Worm (Caenorhabditis elegans) whole organism, L4 larva: Measurements from ENCODE around the gene Y102A11A.3.

Experiments
- F10B5.3 ChIP-seq: sonication (generic microtip); optimal IDR thresholded peaks from 2 replicates; lab custom pipeline; 2016; ENCODE audit warnings: mild to moderate bottlenecking, missing genetic modification characterization, missing compliant biosample characterization
- T26A8.4 ChIP-seq: fragments of 200-800 bp; sonication (Bioruptor generic); IDR thresholded peaks from 2 replicates; pipeline ENCODE4 v1.3.6; 2022; ENCODE audit warnings: missing genetic modification characterization, missing compliant biosample characterization
- Y105C5A.15 ChIP-seq: fragments of 200-800 bp; sonication (Bioruptor generic); IDR thresholded peaks from 2 replicates; pipeline ENCODE4 v1.3.6; 2022; ENCODE audit warnings: missing genetic modification characterization, missing compliant biosample characterization
- Y5F2A.4 ChIP-seq: fragments of 200-800 bp; sonication (Bioruptor generic); optimal IDR thresholded peaks from 2 replicates; lab custom pipeline; 2018; ENCODE audit warnings: mild to moderate bottlenecking, missing genetic modification characterization, missing compliant biosample characterization
- ZK546.5 ChIP-seq, 2 experiments: sonication (generic microtip); optimal IDR thresholded peaks; 2 replicates each; lab custom pipeline; 2017; ENCODE audit warnings: missing biosample characterization in 2 of 2, missing genetic modification characterization in 2 of 2
- aha-1 ChIP-seq: fragments of 150-350 bp; peaks from one replicate; lab custom pipeline; 2014; ENCODE audit warnings: missing biosample characterization, missing genetic modification characterization
- arid-1 ChIP-seq: fragments of 200-800 bp; sonication (Bioruptor generic); conservative IDR thresholded peaks from 2 replicates; pipeline ENCODE4 v1.3.6; 2022; ENCODE audit warnings: missing genetic modification reagents, missing genetic modification characterization, missing compliant biosample characterization
- ceh-32 ChIP-seq: sonication (generic microtip); optimal IDR thresholded peaks from 2 replicates; lab custom pipeline; 2016; ENCODE audit warnings: mild to moderate bottlenecking, missing genetic modification characterization, missing compliant biosample characterization; ENCODE audit not compliant: poor library complexity
- ceh-44 ChIP-seq: fragments of 200-800 bp; sonication (Bioruptor generic); IDR thresholded peaks from 2 replicates; pipeline ENCODE4 v1.3.6; 2022; ENCODE audit warnings: missing genetic modification reagents, missing genetic modification characterization, missing compliant biosample characterization
- ceh-62 ChIP-seq: sonication (generic microtip); optimal IDR thresholded peaks from 2 replicates; lab custom pipeline; 2017; ENCODE audit warnings: missing biosample characterization, missing genetic modification characterization
- ceh-82 ChIP-seq: sonication (generic microtip); optimal IDR thresholded peaks from 2 replicates; lab custom pipeline; 2017; ENCODE audit warnings: missing biosample characterization, missing genetic modification characterization
- ces-1 ChIP-seq: fragments of 150-350 bp; sonication (generic microtip); optimal IDR thresholded peaks from 4 replicates; lab custom pipeline; 2014; ENCODE audit warnings: missing biosample characterization, missing genetic modification reagents, missing genetic modification characterization
- cey-2 ChIP-seq: sonication (generic microtip); optimal IDR thresholded peaks from 3 replicates; lab custom pipeline; 2017; ENCODE audit warnings: missing genetic modification characterization, mild to moderate bottlenecking, missing compliant biosample characterization, antibody characterized with exemption, borderline replicate concordance; ENCODE audit not compliant: insufficient read depth
- ctbp-1 ChIP-seq: fragments of 200-800 bp; sonication (Bioruptor generic); IDR thresholded peaks from 2 replicates; pipeline ENCODE4 v1.3.6; 2022; ENCODE audit warnings: missing genetic modification reagents, missing genetic modification characterization, missing compliant biosample characterization
- daf-8 ChIP-seq: fragments of 200-800 bp; sonication (Bioruptor generic); IDR thresholded peaks from 2 replicates; pipeline ENCODE4 v1.3.6; 2022; ENCODE audit warnings: missing genetic modification characterization, missing compliant biosample characterization
- dmd-6 ChIP-seq: fragments of 200-800 bp; sonication (Bioruptor generic); IDR thresholded peaks from 2 replicates; pipeline ENCODE4 v1.3.6; 2022; ENCODE audit warnings: missing genetic modification reagents, missing genetic modification characterization, missing compliant biosample characterization
- dmd-8 ChIP-seq: fragments of 200-800 bp; sonication (Bioruptor generic); IDR thresholded peaks from 2 replicates; pipeline ENCODE4 v1.3.6; 2022; ENCODE audit warnings: missing genetic modification characterization, missing compliant biosample characterization
- duxl-1 ChIP-seq: sonication (generic microtip); optimal IDR thresholded peaks from 2 replicates; lab custom pipeline; 2016; ENCODE audit warnings: mild to moderate bottlenecking, missing genetic modification characterization, moderate library complexity, missing compliant biosample characterization; ENCODE audit not compliant: poor library complexity
- dve-1 ChIP-seq: sonication (generic microtip); optimal IDR thresholded peaks from 2 replicates; lab custom pipeline; 2017; ENCODE audit warnings: antibody characterized with exemption, mild to moderate bottlenecking, missing genetic modification characterization, missing compliant biosample characterization; ENCODE audit not compliant: insufficient read depth
- egl-27 ChIP-seq: sonication (generic microtip); optimal IDR thresholded peaks from 3 replicates; lab custom pipeline; 2017; ENCODE audit warnings: missing biosample characterization, missing genetic modification reagents, missing genetic modification characterization
- gei-8 ChIP-seq: fragments of 200-800 bp; sonication (Bioruptor generic); optimal IDR thresholded peaks from 2 replicates; lab custom pipeline; 2018; ENCODE audit warnings: mild to moderate bottlenecking, missing genetic modification characterization, missing compliant biosample characterization
- hlh-30 ChIP-seq: sonication (generic microtip); optimal IDR thresholded peaks from 2 replicates; lab custom pipeline; 2017; ENCODE audit warnings: antibody characterized with exemption, mild to moderate bottlenecking, missing genetic modification characterization, missing compliant biosample characterization; ENCODE audit not compliant: insufficient read depth
- jun-1 ChIP-seq: fragments of 150-350 bp; optimal IDR thresholded peaks from 2 replicates; lab custom pipeline; 2014; ENCODE audit warnings: missing biosample characterization, missing genetic modification reagents, missing genetic modification characterization
- lin-1 ChIP-seq: fragments of 200-800 bp; sonication (Bioruptor generic); IDR thresholded peaks from 2 replicates; pipeline ENCODE4 v1.3.6; 2022; ENCODE audit warnings: missing genetic modification reagents, missing genetic modification characterization, missing compliant biosample characterization
- lin-15B ChIP-seq: fragments of 150-350 bp; sonication (generic microtip); optimal IDR thresholded peaks from 3 replicates; lab custom pipeline; 2014; ENCODE audit warnings: missing biosample characterization, missing genetic modification characterization
- lin-39 ChIP-seq: fragments of 150-350 bp; optimal IDR thresholded peaks from 2 replicates; lab custom pipeline; 2014; ENCODE audit warnings: missing biosample characterization, missing genetic modification reagents, missing genetic modification characterization
- lir-3 ChIP-seq: sonication (generic microtip); optimal IDR thresholded peaks from 2 replicates; lab custom pipeline; 2016; ENCODE audit warnings: mild to moderate bottlenecking, missing genetic modification characterization, missing compliant biosample characterization
- lsy-2 ChIP-seq, 2 experiments: fragments of 150-350 bp in 1 of 2; sonication (generic microtip) in 1 of 2; optimal IDR thresholded peaks; 2 replicates each; lab custom pipeline; 2014 to 2017; ENCODE audit warnings: missing biosample characterization in 2 of 2, missing genetic modification characterization in 2 of 2
- madf-5 ChIP-seq, 2 experiments: fragments of 200-800 bp; sonication (Bioruptor generic); IDR thresholded peaks; 2 replicates each; pipeline ENCODE4 v1.3.6; 2022; ENCODE audit warnings: missing compliant biosample characterization in 2 of 2, missing genetic modification characterization in 2 of 2
- mxl-2 ChIP-seq: fragments of 200-800 bp; sonication (Bioruptor generic); conservative IDR thresholded peaks from 2 replicates; pipeline ENCODE4 v1.3.6; 2022; ENCODE audit warnings: missing genetic modification reagents, missing genetic modification characterization, missing compliant biosample characterization
- mxl-3 ChIP-seq: fragments of 200-800 bp; sonication (Bioruptor generic); optimal IDR thresholded peaks from 2 replicates; lab custom pipeline; 2018; ENCODE audit warnings: mild to moderate bottlenecking, missing genetic modification characterization, missing compliant biosample characterization
- nhr-10 ChIP-seq: fragments of 150-350 bp; optimal IDR thresholded peaks from 2 replicates; lab custom pipeline; 2014; ENCODE audit warnings: missing biosample characterization, missing genetic modification characterization
- nhr-102 ChIP-seq: sonication (generic microtip); optimal IDR thresholded peaks from 2 replicates; lab custom pipeline; 2016; ENCODE audit warnings: mild to moderate bottlenecking, missing genetic modification characterization, moderate library complexity, missing compliant biosample characterization
- nhr-11 ChIP-seq: fragments of 150-350 bp; optimal IDR thresholded peaks from 2 replicates; lab custom pipeline; 2014; ENCODE audit warnings: missing biosample characterization, missing genetic modification characterization
- nhr-237 ChIP-seq: sonication (generic microtip); optimal IDR thresholded peaks from 2 replicates; lab custom pipeline; 2017; ENCODE audit warnings: missing biosample characterization, missing genetic modification characterization
- nhr-42 ChIP-seq: fragments of 200-800 bp; sonication (Bioruptor generic); IDR thresholded peaks from 2 replicates; pipeline ENCODE4 v1.3.6; 2022; ENCODE audit warnings: missing genetic modification characterization, missing compliant biosample characterization
- nhr-6 ChIP-seq: fragments of 150-350 bp; optimal IDR thresholded peaks from 2 replicates; lab custom pipeline; 2014; ENCODE audit warnings: missing biosample characterization, missing genetic modification characterization
- nhr-77 ChIP-seq: fragments of 150-350 bp; optimal IDR thresholded peaks from 2 replicates; lab custom pipeline; 2014; ENCODE audit warnings: missing biosample characterization, missing genetic modification characterization
- pha-4 ChIP-seq, 2 experiments: fragments of 150-350 bp in 1 of 2; fragments of 200-800 bp in 1 of 2; sonication (Bioruptor generic) in 1 of 2; IDR thresholded peaks in 1 of 2; optimal IDR thresholded peaks in 1 of 2; 2 replicates each; pipeline versions ENCODE4 v1.3.6 to Lab custom; 2014 to 2022; ENCODE audit warnings: missing genetic modification characterization in 2 of 2, missing genetic modification reagents in 2 of 2, missing biosample characterization in 1 of 2, missing compliant biosample characterization in 1 of 2
- pqm-1 ChIP-seq: sonication (generic microtip); optimal IDR thresholded peaks from 2 replicates; lab custom pipeline; 2017; ENCODE audit warnings: missing biosample characterization, missing genetic modification characterization
- snpc-4 ChIP-seq: fragments of 150-350 bp; optimal IDR thresholded peaks from 2 replicates; lab custom pipeline; 2014; ENCODE audit warnings: missing biosample characterization, missing genetic modification characterization
- spr-1 ChIP-seq: sonication (generic microtip); optimal IDR thresholded peaks from 2 replicates; lab custom pipeline; 2016; ENCODE audit warnings: mild to moderate bottlenecking, missing genetic modification characterization, missing compliant biosample characterization
- spr-3 ChIP-seq: fragments of 200-800 bp; sonication (Bioruptor generic); optimal IDR thresholded peaks from 2 replicates; lab custom pipeline; 2018; ENCODE audit warnings: mild to moderate bottlenecking, missing genetic modification characterization, missing compliant biosample characterization
- tag-97 ChIP-seq: fragments of 200-800 bp; sonication (Bioruptor generic); IDR thresholded peaks from 2 replicates; pipeline ENCODE4 v1.3.6; 2022; ENCODE audit warnings: missing genetic modification characterization, missing compliant biosample characterization
- tra-1 ChIP-seq: fragments of 200-800 bp; sonication (Bioruptor generic); IDR thresholded peaks from 2 replicates; pipeline ENCODE4 v1.3.6; 2022; ENCODE audit warnings: missing genetic modification reagents, missing genetic modification characterization, missing compliant biosample characterization
- unc-130 ChIP-seq: sonication (generic microtip); optimal IDR thresholded peaks from 2 replicates; lab custom pipeline; 2016; ENCODE audit warnings: missing genetic modification reagents, missing genetic modification characterization, missing compliant biosample characterization
- unc-62 ChIP-seq, 3 experiments: fragments of 150-350 bp in 1 of 3; sonication (generic microtip); optimal IDR thresholded peaks in 2 of 3; peaks in 1 of 3; 1 replicate in 1 of 3; 2 replicates in 2 of 3; lab custom pipeline; 2014 to 2017; ENCODE audit warnings: missing biosample characterization in 3 of 3, missing genetic modification characterization in 3 of 3, missing genetic modification reagents in 3 of 3, missing genotype in 1 of 3
- zip-11 ChIP-seq: fragments of 200-800 bp; sonication (Bioruptor generic); IDR thresholded peaks from 2 replicates; pipeline ENCODE4 v1.3.6; 2022; ENCODE audit warnings: missing genetic modification characterization, missing compliant biosample characterization
- zip-2 ChIP-seq: fragments of 150-350 bp; optimal IDR thresholded peaks from 2 replicates; lab custom pipeline; 2014; ENCODE audit warnings: missing biosample characterization, missing genetic modification characterization
- ztf-7 ChIP-seq: fragments of 150-350 bp; optimal IDR thresholded peaks from 2 replicates; lab custom pipeline; 2014; ENCODE audit warnings: missing biosample characterization, missing genetic modification characterization

Gene Y102A11A.3

ce11 chrX:2071392-2072001 lies 52.5 kb downstream of the Y102A11A.3 start (continued):
- TF ChIP-seq lin-1 (GFP tag; lab: Robert Waterston, UW) (no peak), mxl-3 (GFP tag; lab: Kevin White, UChicago) (peak; percentile 77), dmd-8 (GFP tag; lab: Robert Waterston, UW) (no peak), lsy-2 (tag; optimal IDR thresholded peaks at IDR 0.05; lab: Kevin White, UChicago) (no peak), T26A8.4 (GFP tag; lab: Robert Waterston, UW) (no peak), Y105C5A.15 (GFP tag; lab: Robert Waterston, UW) (no peak), zip-2 (tag; lab: Kevin White, UChicago) (no peak), nhr-237 (tag; lab: Kevin White, UChicago) (no peak), tra-1 (0 out of 2 replicates have a peak, but pooled peaks have one; percentile 57), nhr-42 (GFP tag; lab: Robert Waterston, UW) (peak; percentile 63; the same call in 1 of the 2 replicates), ces-1 (GFP tag; lab: Kevin White, UChicago) (no peak), F10B5.3 (tag; lab: Kevin White, UChicago) (no peak), nhr-77 (tag; lab: Kevin White, UChicago) (no peak), nhr-102 (tag; lab: Kevin White, UChicago) (no peak), ceh-62 (tag; lab: Kevin White, UChicago) (no peak), ceh-82 (no peak), ztf-7 (tag; lab: Kevin White, UChicago) (no peak), nhr-10 (tag; lab: Kevin White, UChicago) (no peak), unc-130 (GFP tag; lab: Kevin White, UChicago) (no peak), tag-97 (GFP tag; lab: Robert Waterston, UW) (no peak), lin-15B (tag; lab: Kevin White, UChicago) (no peak), aha-1 (tag; lab: Kevin White, UChicago) (peak; percentile 98), spr-1 (tag; lab: Kevin White, UChicago) (no peak), ZK546.5 (tag; optimal IDR thresholded peaks at IDR 0.05; lab: Kevin White, UChicago) (no peak), unc-62 (GFP tag; optimal IDR thresholded peaks at IDR 0.05 in 1 of 2; lab: Kevin White, UChicago) (no peak), unc-62 (tag; optimal IDR thresholded peaks at IDR 0.05; lab: Kevin White, UChicago) (no peak), jun-1 (no peak), ctbp-1 (GFP tag; lab: Robert Waterston, UW) (no peak), ceh-32 (tag; lab: Kevin White, UChicago) (no peak), arid-1 (GFP tag; lab: Robert Waterston, UW) (no peak), Y5F2A.4 (GFP tag; lab: Kevin White, UChicago) (no peak), lir-3 (no peak), nhr-6 (tag; lab: Kevin White, UChicago) (peak; percentile 17), nhr-11 (peak; percentile 62), gei-8 (no peak), ceh-44 (GFP tag; lab: Robert Waterston, UW) (no peak), zip-11 (GFP tag; lab: Robert Waterston, UW) (no peak), egl-27 (no peak), cey-2 (no peak), hlh-30 (tag; lab: Kevin White, UChicago) (peak; percentile 98), lin-39 (no peak), mxl-2 (GFP tag; lab: Robert Waterston, UW) (no peak), dmd-6 (GFP tag; lab: Robert Waterston, UW) (peak; percentile 81), daf-8 (GFP tag; lab: Robert Waterston, UW) (no peak), pqm-1 (tag; lab: Kevin White, UChicago) (peak; percentile 0), madf-5 (GFP tag; IDR thresholded peaks at IDR 0.05; lab: Robert Waterston, UW) (no peak), spr-3 (GFP tag; lab: Kevin White, UChicago) (no peak), dve-1 (tag; lab: Kevin White, UChicago) (peak; percentile 25), snpc-4 (tag; lab: Kevin White, UChicago) (no peak), pha-4 (GFP tag; IDR thresholded peaks at IDR 0.05; lab: Robert Waterston, UW) (no peak), pha-4 (tag; optimal IDR thresholded peaks at IDR 0.05; lab: Kevin White, UChicago) (peak; percentile 25), duxl-1 (tag; lab: Kevin White, UChicago) (peak; percentile 52)
